Fruit fly (Drosophila melanogaster) whole organism, prepupa: ENCODE results near the gene CG9777.

Source experiments
- Blimp-1 ChIP-seq: fragments of 200-800 bp; sonication (Bioruptor generic); optimal IDR thresholded peaks from 3 replicates; lab custom pipeline; 2017; ENCODE audit warnings: missing biosample characterization, missing genetic modification characterization, mild to moderate bottlenecking, moderate library complexity, missing genetic modification reagents
- CG10631 ChIP-seq: fragments of 200-800 bp; sonication (Bioruptor generic); optimal IDR thresholded peaks from 2 replicates; lab custom pipeline; 2016; ENCODE audit warnings: missing biosample characterization, missing genetic modification characterization
- CG11294 ChIP-seq: fragments of 200-800 bp; sonication (Bioruptor generic); IDR thresholded peaks from 2 replicates; pipeline ENCODE4 v1.3.6; 2022; ENCODE audit warnings: missing biosample characterization, missing genetic modification characterization
- CG11762 ChIP-seq: fragments of 200-800 bp; sonication (Bioruptor generic); optimal IDR thresholded peaks from 3 replicates; lab custom pipeline; 2016; ENCODE audit warnings: missing biosample characterization, missing genetic modification characterization; ENCODE audit not compliant: insufficient read depth
- CG11902 ChIP-seq: fragments of 200-800 bp; sonication (Bioruptor generic); optimal IDR thresholded peaks from 3 replicates; lab custom pipeline; 2016; ENCODE audit warnings: missing biosample characterization, missing genetic modification characterization
- CG15336 ChIP-seq: fragments of 200-800 bp; sonication (Bioruptor generic); IDR thresholded peaks from 2 replicates; pipeline ENCODE4 v1.3.6; 2022; ENCODE audit warnings: missing biosample characterization, missing genetic modification characterization
- CG1621 ChIP-seq: fragments of 200-800 bp; sonication (Bioruptor generic); optimal IDR thresholded peaks from 3 replicates; lab custom pipeline; 2018; ENCODE audit warnings: missing biosample characterization, mild to moderate bottlenecking, missing genetic modification characterization
- CG16779 ChIP-seq: fragments of 200-800 bp; sonication (Bioruptor generic); optimal IDR thresholded peaks from 3 replicates; lab custom pipeline; 2017; ENCODE audit warnings: missing biosample characterization, mild to moderate bottlenecking, missing genetic modification characterization
- CG3032 ChIP-seq: fragments of 200-800 bp; optimal IDR thresholded peaks from 2 replicates; lab custom pipeline; 2019; ENCODE audit warnings: missing biosample characterization, mild to moderate bottlenecking, missing genetic modification characterization, moderate library complexity
- CG31627 ChIP-seq: fragments of 200-800 bp; sonication (Bioruptor generic); optimal IDR thresholded peaks from 3 replicates; lab custom pipeline; 2016; ENCODE audit warnings: missing biosample characterization, missing genetic modification characterization
- CG32006 ChIP-seq: fragments of 200-800 bp; sonication (Bioruptor generic); optimal IDR thresholded peaks from 3 replicates; lab custom pipeline; 2017; ENCODE audit warnings: missing biosample characterization, mild to moderate bottlenecking, missing genetic modification characterization
- CG3919 ChIP-seq: fragments of 200-800 bp; sonication (Bioruptor generic); optimal IDR thresholded peaks from 3 replicates; lab custom pipeline; 2016; ENCODE audit warnings: missing biosample characterization, missing genetic modification characterization
- CG6163 ChIP-seq: fragments of 200-800 bp; sonication (Bioruptor generic); IDR thresholded peaks from 3 replicates; pipeline ENCODE4 v1.3.6; 2022; ENCODE audit warnings: missing biosample characterization, missing genetic modification characterization
- CG6276 ChIP-seq: fragments of 200-800 bp; sonication (Bioruptor generic); optimal IDR thresholded peaks from 2 replicates; lab custom pipeline; 2017; ENCODE audit warnings: missing biosample characterization, mild to moderate bottlenecking, missing genetic modification characterization
- CG6792 ChIP-seq: fragments of 200-800 bp; sonication (Bioruptor generic); optimal IDR thresholded peaks from 3 replicates; lab custom pipeline; 2016; ENCODE audit warnings: missing biosample characterization, missing genetic modification characterization
- CG6808 ChIP-seq: fragments of 200-800 bp; sonication (Bioruptor generic); optimal IDR thresholded peaks from 3 replicates; lab custom pipeline; 2017; ENCODE audit warnings: missing biosample characterization, missing genetic modification characterization, mild to moderate bottlenecking, moderate library complexity, missing genetic modification reagents
- CG6854 ChIP-seq: fragments of 200-800 bp; sonication (Bioruptor generic); optimal IDR thresholded peaks from 2 replicates; lab custom pipeline; 2017; ENCODE audit warnings: missing biosample characterization, mild to moderate bottlenecking, missing genetic modification characterization
- CG8119 ChIP-seq: fragments of 200-800 bp; sonication (Bioruptor generic); IDR thresholded peaks from 3 replicates; pipeline ENCODE4 v1.3.6; 2022; ENCODE audit warnings: missing biosample characterization, missing genetic modification characterization
- CG8632 ChIP-seq: fragments of 200-800 bp; sonication (Bioruptor generic); optimal IDR thresholded peaks from 3 replicates; lab custom pipeline; 2016; ENCODE audit warnings: missing biosample characterization, missing genetic modification characterization
- Eip75B ChIP-seq: fragments of 200-800 bp; sonication (Bioruptor generic); optimal IDR thresholded peaks from 3 replicates; lab custom pipeline; 2016; ENCODE audit warnings: missing biosample characterization, missing genetic modification characterization
- Eip78C ChIP-seq: fragments of 200-800 bp; sonication (Bioruptor generic); peaks from one replicate; lab custom pipeline; 2016; ENCODE audit warnings: missing biosample characterization, missing genetic modification characterization
- Eip93F ChIP-seq: fragments of 200-800 bp; sonication (Bioruptor generic); optimal IDR thresholded peaks from 2 replicates; lab custom pipeline; 2016; ENCODE audit warnings: missing biosample characterization, mild to moderate bottlenecking, missing genetic modification characterization
- Ets21C ChIP-seq: fragments of 200-800 bp; sonication (Bioruptor generic); optimal IDR thresholded peaks from 3 replicates; lab custom pipeline; 2016; ENCODE audit warnings: missing biosample characterization, missing genetic modification characterization
- Ets96B ChIP-seq: fragments of 200-800 bp; optimal IDR thresholded peaks from 2 replicates; lab custom pipeline; 2019; ENCODE audit warnings: missing biosample characterization, mild to moderate bottlenecking, missing genetic modification characterization, moderate library complexity
- Gug ChIP-seq: fragments of 200-800 bp; sonication (Bioruptor generic); IDR thresholded peaks from 2 replicates; pipeline ENCODE4 v1.3.6; 2022; ENCODE audit warnings: missing biosample characterization, missing genetic modification characterization
- Hr38 ChIP-seq: sonication (Bioruptor generic); optimal IDR thresholded peaks from 2 replicates; lab custom pipeline; 2016; ENCODE audit warnings: missing biosample characterization, missing genetic modification characterization
- Hr39 ChIP-seq: fragments of 200-800 bp; sonication (Bioruptor generic); optimal IDR thresholded peaks from 2 replicates; lab custom pipeline; 2016; ENCODE audit warnings: missing biosample characterization, missing genetic modification characterization
- Hr4 ChIP-seq: fragments of 200-800 bp; sonication (Bioruptor generic); optimal IDR thresholded peaks from 3 replicates; lab custom pipeline; 2016; ENCODE audit warnings: missing biosample characterization, missing genetic modification characterization
- OdsH ChIP-seq: fragments of 200-800 bp; sonication (Bioruptor generic); optimal IDR thresholded peaks from 3 replicates; lab custom pipeline; 2016; ENCODE audit warnings: missing biosample characterization, missing genetic modification characterization
- Smox ChIP-seq: fragments of 200-800 bp; sonication (Bioruptor generic); optimal IDR thresholded peaks from 3 replicates; lab custom pipeline; 2016; ENCODE audit warnings: missing biosample characterization, missing genetic modification characterization
- Sox102F ChIP-seq: fragments of 200-800 bp; sonication (Bioruptor generic); optimal IDR thresholded peaks from 2 replicates; lab custom pipeline; 2016; ENCODE audit warnings: missing biosample characterization, mild to moderate bottlenecking, missing genetic modification characterization
- Sox15 ChIP-seq: fragments of 200-800 bp; sonication (Bioruptor generic); optimal IDR thresholded peaks from 3 replicates; lab custom pipeline; 2016; ENCODE audit warnings: missing biosample characterization, missing genetic modification characterization
- achi ChIP-seq: fragments of 200-800 bp; sonication (Bioruptor generic); optimal IDR thresholded peaks from 3 replicates; lab custom pipeline; 2016; ENCODE audit warnings: missing biosample characterization, missing genetic modification characterization
- acj6 ChIP-seq: fragments of 200-800 bp; sonication (Bioruptor generic); optimal IDR thresholded peaks from 3 replicates; lab custom pipeline; 2016; ENCODE audit warnings: missing biosample characterization, missing genetic modification characterization
- cyc ChIP-seq: fragments of 200-800 bp; sonication (Bioruptor generic); optimal IDR thresholded peaks from 3 replicates; lab custom pipeline; 2016; ENCODE audit warnings: missing biosample characterization, missing genetic modification characterization
- dac ChIP-seq: fragments of 200-800 bp; sonication (Bioruptor generic); optimal IDR thresholded peaks from 2 replicates; lab custom pipeline; 2017; ENCODE audit warnings: missing biosample characterization, mild to moderate bottlenecking, missing genetic modification characterization
- dsx ChIP-seq: fragments of 200-800 bp; optimal IDR thresholded peaks from 3 replicates; lab custom pipeline; 2019; ENCODE audit warnings: missing biosample characterization, mild to moderate bottlenecking, missing genetic modification characterization, moderate library complexity; ENCODE audit not compliant: poor library complexity, severe bottlenecking
- eg ChIP-seq: fragments of 200-800 bp; sonication (Bioruptor generic); IDR thresholded peaks from 3 replicates; pipeline ENCODE4 v1.3.6; 2022; ENCODE audit warnings: missing biosample characterization, missing genetic modification characterization
- esn ChIP-seq: fragments of 200-800 bp; sonication (Bioruptor generic); optimal IDR thresholded peaks from 2 replicates; lab custom pipeline; 2016; ENCODE audit warnings: missing biosample characterization, mild to moderate bottlenecking, missing genetic modification characterization, moderate library complexity
- fd85E ChIP-seq: fragments of 200-800 bp; sonication (Bioruptor generic); optimal IDR thresholded peaks from 3 replicates; lab custom pipeline; 2016; ENCODE audit warnings: missing biosample characterization, missing genetic modification characterization
- lz ChIP-seq: fragments of 200-800 bp; sonication (Bioruptor generic); optimal IDR thresholded peaks from 3 replicates; lab custom pipeline; 2016; ENCODE audit warnings: missing biosample characterization, missing genetic modification characterization
- pdm3 ChIP-seq: fragments of 200-800 bp; sonication (Bioruptor generic); optimal IDR thresholded peaks from 3 replicates; lab custom pipeline; 2016; ENCODE audit warnings: missing biosample characterization, missing genetic modification characterization
- salr ChIP-seq, 2 experiments: fragments of 200-800 bp; sonication (Bioruptor generic); optimal IDR thresholded peaks; 3 replicates each; lab custom pipeline; 2016 to 2018; ENCODE audit warnings: missing biosample characterization in 2 of 2, missing genetic modification characterization in 2 of 2, mild to moderate bottlenecking in 1 of 2
- ss ChIP-seq, 2 experiments: fragments of 200-800 bp; sonication (Bioruptor generic); optimal IDR thresholded peaks; 2 replicates in 1 of 2; 3 replicates in 1 of 2; lab custom pipeline; 2017 to 2018; ENCODE audit warnings: mild to moderate bottlenecking in 2 of 2, missing biosample characterization in 2 of 2, missing genetic modification characterization in 2 of 2, moderate library complexity in 1 of 2
- topi ChIP-seq: fragments of 200-800 bp; sonication (Bioruptor generic); optimal IDR thresholded peaks from 3 replicates; lab custom pipeline; 2016; ENCODE audit warnings: missing biosample characterization, missing genetic modification characterization
- vri ChIP-seq: fragments of 200-800 bp; sonication (Bioruptor generic); optimal IDR thresholded peaks from 3 replicates; lab custom pipeline; 2016; ENCODE audit warnings: missing biosample characterization, mild to moderate bottlenecking, missing genetic modification characterization

The CG9777 gene

dm6 chrX:16670262-16670661 is 38.2 kb upstream of the CG9777 start:
- TF ChIP-seq eg (GFP tag; lab: Robert Waterston, UW) (no peak), lz (GFP tag; lab: Kevin White, UChicago) (peak; percentile 13), salr (GFP tag; optimal IDR thresholded peaks at IDR 0.05; lab: Kevin White, UChicago) (peak in 1 of 2 experiments; percentile 9), CG6854 (no peak), CG11294 (GFP tag; lab: Robert Waterston, UW) (no peak), vri (GFP tag; lab: Kevin White, UChicago) (no peak), CG11902 (GFP tag; lab: Kevin White, UChicago) (no peak), fd85E (GFP tag; lab: Kevin White, UChicago) (no peak), Blimp-1 (no peak), CG32006 (GFP tag; lab: Kevin White, UChicago) (peak; percentile 64), CG10631 (GFP tag; lab: Kevin White, UChicago) (no peak), CG3919 (GFP tag; lab: Kevin White, UChicago) (no peak), esn (GFP tag; lab: Kevin White, UChicago) (peak; percentile 47), Eip75B (no peak), CG15336 (GFP tag; lab: Robert Waterston, UW) (no peak), achi (GFP tag; lab: Kevin White, UChicago) (peak; percentile 27), CG3032 (tag; lab: Kevin White, UChicago) (no peak), topi (no peak), ss (GFP tag; optimal IDR thresholded peaks at IDR 0.05; lab: Kevin White, UChicago) (no peak), CG6276 (GFP tag; lab: Kevin White, UChicago) (peak; percentile 32), CG11762 (GFP tag; lab: Kevin White, UChicago) (no peak), Hr4 (peak; percentile 35), dac (GFP tag; lab: Kevin White, UChicago) (no peak), CG6792 (GFP tag; lab: Kevin White, UChicago) (no peak), Sox102F (GFP tag; lab: Kevin White, UChicago) (peak; percentile 6), CG8119 (peak; percentile 31; the same call in 1 of the 3 replicates), dsx (no peak), Eip78C (peak; percentile 45), Hr38 (GFP tag; lab: Kevin White, UChicago) (no peak), pdm3 (GFP tag; lab: Kevin White, UChicago) (peak; percentile 37), acj6 (no peak), CG6163 (GFP tag; lab: Robert Waterston, UW) (no peak), OdsH (peak; percentile 14), CG1621 (tag; lab: Kevin White, UChicago) (no peak), CG16779 (no peak), Ets21C (GFP tag; lab: Kevin White, UChicago) (no peak), Ets96B (tag; lab: Kevin White, UChicago) (no peak), Hr39 (peak; percentile 29), CG6808 (GFP tag; lab: Kevin White, UChicago) (no peak), Smox (peak; percentile 34), CG31627 (GFP tag; lab: Kevin White, UChicago) (peak; percentile 29), Eip93F (GFP tag; lab: Kevin White, UChicago) (no peak), Gug (no peak), cyc (GFP tag; lab: Kevin White, UChicago) (peak; percentile 33), CG8632 (no peak), Sox15 (GFP tag; lab: Kevin White, UChicago) (no peak)
